Fruit fly (Drosophila melanogaster): ENCODE data around the gene puf.

- TF ChIP-seq CrebA (GFP tag; optimal IDR thresholded peaks at IDR 0.05; ENCODE audit: borderline replicate concordance) = no peak
- TF ChIP-seq Rel (GFP tag; optimal IDR thresholded peaks at IDR 0.05) = no peak
- TF ChIP-seq Rel (tag; optimal IDR thresholded peaks at IDR 0.05) = no peak
- TF ChIP-seq h (GFP tag; optimal IDR thresholded peaks at IDR 0.05) = no peak
- TF ChIP-seq Dfd (GFP tag; optimal IDR thresholded peaks at IDR 0.05) = no peak
Measured at dm6 chr3R:24634312-24634711, 15.5 kb downstream of the puf start.

Measured in whole organism, wandering third instar larva.